Worm (Caenorhabditis elegans): Measurements from ENCODE around the gene scb-1.

DNA sequence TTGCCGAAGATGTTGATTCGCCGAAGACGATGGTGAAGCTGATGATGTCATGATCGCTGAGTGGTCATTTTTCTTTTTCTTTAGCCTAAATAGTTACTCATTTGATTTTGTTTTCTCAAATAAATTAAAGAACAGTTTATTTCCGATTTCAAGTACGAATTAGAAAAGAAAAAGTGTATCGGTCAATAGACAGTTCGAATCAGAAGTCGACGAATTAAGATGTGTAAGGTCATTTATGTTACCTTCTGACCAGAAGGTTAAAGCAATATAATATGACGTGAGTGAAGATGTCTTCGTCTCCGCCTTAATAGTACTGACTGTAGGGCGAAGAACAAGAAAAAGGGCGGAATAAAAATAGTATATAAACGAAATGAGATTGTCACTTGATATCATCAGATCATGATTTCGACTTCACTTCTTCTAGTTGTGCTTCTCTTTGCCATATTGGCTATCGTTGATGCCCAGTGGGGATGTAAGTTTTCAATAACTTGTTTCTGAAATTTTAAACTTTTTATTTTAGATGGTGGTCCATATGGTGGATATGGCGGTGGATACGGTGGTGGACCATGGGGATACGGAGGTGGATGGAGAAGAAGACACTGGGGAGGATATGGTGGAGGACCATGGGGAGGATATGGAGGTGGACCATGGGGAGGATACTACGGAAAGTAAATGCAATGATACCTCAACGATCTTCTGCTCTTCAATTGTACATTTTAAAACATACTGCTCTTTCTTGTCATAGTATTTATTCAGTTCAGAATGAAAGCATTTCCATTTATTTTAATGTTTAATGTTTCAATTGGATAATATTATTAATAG lies 27.7 kb upstream of the scb-1 start, which contains the start of the genes T19C4.24 and nlp-33:
- TF ChIP-seq T22C8.4 (GFP tag; IDR thresholded peaks at IDR 0.05) (no peak), med-1 (GFP tag; optimal IDR thresholded peaks at IDR 0.05; ENCODE audit: insufficient read depth) (no peak)

Data from whole organism, midembryonic.